Worm (Caenorhabditis elegans): ENCODE measurements around the gene ins-6.

Gene ins-6

DNA sequence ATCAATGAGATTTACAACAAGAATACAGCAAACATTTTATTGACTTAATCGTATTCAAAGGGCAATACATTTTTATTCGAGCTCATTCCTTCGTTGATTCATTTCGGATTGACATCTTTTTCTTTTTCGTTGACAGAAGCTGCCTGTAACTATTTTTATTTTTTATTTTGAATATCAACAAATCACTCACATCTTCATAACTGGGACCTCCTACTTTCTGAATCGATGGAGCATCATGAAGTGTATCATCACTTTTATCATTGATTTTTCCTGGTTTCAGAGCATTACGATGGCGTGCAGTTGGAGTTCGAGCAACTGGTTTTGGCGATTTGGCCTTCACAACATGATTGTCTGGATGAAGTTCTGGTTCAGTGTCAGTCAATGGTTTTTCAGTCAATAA is 32.2 kb upstream of the ins-6 start, which contains the start of gene B0034.1:
B0034.1 (plus strand) TSS at position 301 of the 400 bp plus-strand sequence.
- no peak for TF ChIP-seq pha-4 (tag; optimal IDR thresholded peaks at IDR 0.05)
- TF ChIP-seq flh-1 (GFP tag; optimal IDR thresholded peaks at IDR 0.05), result no peak
- no peak for TF ChIP-seq blmp-1 (tag; optimal IDR thresholded peaks at IDR 0.05)
- no peak for TF ChIP-seq nhr-76 (tag; optimal IDR thresholded peaks at IDR 0.05)
- no peak for TF ChIP-seq lin-32 (GFP tag; optimal IDR thresholded peaks at IDR 0.05)
- no peak for TF ChIP-seq hlh-1 (tag; optimal IDR thresholded peaks at IDR 0.05)
- no peak for TF ChIP-seq lin-13 (tag; optimal IDR thresholded peaks at IDR 0.05)
- TF ChIP-seq ceh-39 (tag; optimal IDR thresholded peaks at IDR 0.05), result no peak
- TF ChIP-seq nhr-12 (tag; optimal IDR thresholded peaks at IDR 0.05), result no peak
- TF ChIP-seq cnd-1 (tag; optimal IDR thresholded peaks at IDR 0.05), result no peak
- TF ChIP-seq bed-3 (GFP tag; optimal IDR thresholded peaks at IDR 0.05), result no peak
- no peak for TF ChIP-seq sem-2 (GFP tag; optimal IDR thresholded peaks at IDR 0.05)
- no peak for TF ChIP-seq ces-1 (GFP tag; optimal IDR thresholded peaks at IDR 0.05)

DNA sequence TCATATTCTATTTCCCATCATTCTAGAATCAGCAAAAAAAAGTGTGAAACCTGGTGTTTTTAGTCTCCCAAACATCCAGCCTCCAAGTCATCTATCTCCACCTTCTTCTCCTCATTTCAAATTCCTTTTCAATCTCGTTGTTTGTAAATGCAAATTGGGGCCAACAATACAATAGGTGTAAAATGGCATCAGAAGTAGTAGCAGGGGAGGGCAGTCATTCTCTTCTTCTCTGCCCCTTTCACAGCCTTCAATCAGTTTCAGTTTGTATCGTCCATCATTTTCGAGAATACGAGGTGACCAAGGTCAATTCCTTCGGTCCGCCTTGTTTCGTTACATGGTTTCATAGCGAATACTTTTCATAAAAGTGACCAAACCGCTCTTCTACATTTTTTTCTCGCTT is 30.9 kb upstream of the ins-6 start, which contains the start of gene B0034.4:
B0034.4 (minus strand) TSS at position 229 of the 400 bp plus-strand sequence.
- TF ChIP-seq elt-3 (tag; optimal IDR thresholded peaks at IDR 0.05) (no peak), ces-1 (GFP tag; optimal IDR thresholded peaks at IDR 0.05) (no peak), nhr-28 (tag; optimal IDR thresholded peaks at IDR 0.05) (no peak)

DNA sequence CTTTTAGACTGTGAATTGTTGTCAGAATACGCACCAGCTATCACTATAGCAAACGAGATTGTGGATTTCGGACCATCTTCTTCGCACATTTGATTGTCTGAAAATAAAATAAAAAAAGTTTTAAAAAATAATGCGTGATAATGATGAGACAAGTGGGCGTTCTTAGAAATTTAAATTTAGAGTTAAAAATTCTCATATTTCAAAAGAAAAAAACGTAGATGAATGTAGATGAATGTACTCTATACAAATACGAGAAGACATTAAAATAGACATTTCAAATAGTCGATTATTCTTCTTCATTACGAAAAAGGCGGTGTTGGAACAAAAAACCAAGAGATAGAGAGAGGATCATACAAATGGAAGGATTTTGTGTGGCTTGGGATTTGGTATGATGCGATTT is 25.4 kb upstream of the ins-6 start, which contains the start of gene B0034.5:
B0034.5 (minus strand) TSS at position 101 of the 400 bp plus-strand sequence.
- TF ChIP-seq nhr-76 (tag; optimal IDR thresholded peaks at IDR 0.05) (no peak), blmp-1 (tag; optimal IDR thresholded peaks at IDR 0.05) (no peak), mab-5 (tag; optimal IDR thresholded peaks at IDR 0.05) (no peak), nhr-2 (tag; optimal IDR thresholded peaks at IDR 0.05) (no peak), bed-3 (GFP tag; optimal IDR thresholded peaks at IDR 0.05) (no peak), unc-62 (GFP tag; optimal IDR thresholded peaks at IDR 0.05) (no peak), nhr-237 (tag; optimal IDR thresholded peaks at IDR 0.05) (no peak), M03D4.4 (tag; optimal IDR thresholded peaks at IDR 0.05) (no peak), pha-4 (tag; optimal IDR thresholded peaks at IDR 0.05) (no peak), zip-8 (tag; optimal IDR thresholded peaks at IDR 0.05) (no peak), ceh-83 (GFP tag; optimal IDR thresholded peaks at IDR 0.05) (no peak), flh-1 (GFP tag; optimal IDR thresholded peaks at IDR 0.05) (no peak)

DNA sequence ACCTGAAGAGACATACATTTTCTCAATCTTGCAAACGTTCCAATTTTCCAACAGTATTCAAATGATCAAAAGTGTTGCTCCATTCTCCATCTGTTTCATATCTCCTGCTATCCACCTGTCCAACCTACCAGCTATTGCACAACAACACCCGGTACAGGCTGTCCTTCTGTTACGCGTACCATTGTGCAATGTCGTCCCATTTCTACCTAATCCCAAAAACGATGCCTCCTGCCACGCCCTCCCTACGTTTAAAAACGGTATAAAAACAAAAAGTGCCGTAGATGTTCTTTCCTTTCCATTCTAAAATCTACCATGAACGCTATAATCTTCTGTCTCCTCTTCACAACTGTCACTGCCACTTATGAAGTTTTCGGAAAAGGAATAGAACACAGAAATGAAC is 12.0 kb upstream of the ins-6 start, which contains the start of gene ins-2:
ins-2 (plus strand) TSS at position 301 of the 400 bp plus-strand sequence.
- peak; percentile 51 for TF ChIP-seq zip-8 (tag; optimal IDR thresholded peaks at IDR 0.05)
- no peak for TF ChIP-seq ztf-11 (tag; optimal IDR thresholded peaks at IDR 0.05)
- TF ChIP-seq lin-32 (GFP tag; optimal IDR thresholded peaks at IDR 0.05), result peak; percentile 46

DNA sequence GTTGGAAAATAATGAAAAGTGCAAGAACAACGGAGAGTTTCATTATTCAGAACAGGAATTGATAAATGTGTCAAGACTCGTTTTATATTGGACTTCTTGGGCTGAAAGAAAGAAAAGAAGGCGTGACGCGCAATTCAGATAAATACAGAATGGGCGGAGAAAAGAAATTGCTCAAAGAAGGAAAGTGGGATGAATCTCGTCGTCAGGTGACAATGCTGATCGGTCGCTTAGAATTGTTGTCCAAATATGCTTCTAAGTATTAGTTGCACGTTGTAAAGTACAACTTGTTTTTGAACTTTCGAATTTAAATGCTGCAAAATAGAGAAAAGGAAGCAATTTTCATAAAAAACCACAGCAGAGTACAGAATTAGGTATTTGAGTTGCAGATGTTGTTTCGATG is 9.6 kb upstream of the ins-6 start, which contains the start of gene ins-3:
ins-3 (minus strand) TSS at position 101 of the 400 bp plus-strand sequence.
- TF ChIP-seq drap-1 (GFP tag; optimal IDR thresholded peaks at IDR 0.05), result no peak
- no peak for TF ChIP-seq nhr-76 (tag; optimal IDR thresholded peaks at IDR 0.05)
- no peak for TF ChIP-seq nhr-12 (tag; optimal IDR thresholded peaks at IDR 0.05)
- TF ChIP-seq flh-1 (GFP tag; optimal IDR thresholded peaks at IDR 0.05), result no peak
- no peak for TF ChIP-seq ces-1 (GFP tag; optimal IDR thresholded peaks at IDR 0.05)
- TF ChIP-seq ceh-43 (GFP tag; optimal IDR thresholded peaks at IDR 0.05), result no peak
- TF ChIP-seq nhr-2 (tag; optimal IDR thresholded peaks at IDR 0.05), result no peak
- TF ChIP-seq ztf-11 (tag; optimal IDR thresholded peaks at IDR 0.05), result no peak
- TF ChIP-seq sptf-1 (tag; optimal IDR thresholded peaks at IDR 0.05), result no peak
- no peak for TF ChIP-seq blmp-1 (tag; optimal IDR thresholded peaks at IDR 0.05)
- TF ChIP-seq lsy-2 (tag; optimal IDR thresholded peaks at IDR 0.05), result no peak
- no peak for TF ChIP-seq lin-32 (GFP tag; optimal IDR thresholded peaks at IDR 0.05)

DNA sequence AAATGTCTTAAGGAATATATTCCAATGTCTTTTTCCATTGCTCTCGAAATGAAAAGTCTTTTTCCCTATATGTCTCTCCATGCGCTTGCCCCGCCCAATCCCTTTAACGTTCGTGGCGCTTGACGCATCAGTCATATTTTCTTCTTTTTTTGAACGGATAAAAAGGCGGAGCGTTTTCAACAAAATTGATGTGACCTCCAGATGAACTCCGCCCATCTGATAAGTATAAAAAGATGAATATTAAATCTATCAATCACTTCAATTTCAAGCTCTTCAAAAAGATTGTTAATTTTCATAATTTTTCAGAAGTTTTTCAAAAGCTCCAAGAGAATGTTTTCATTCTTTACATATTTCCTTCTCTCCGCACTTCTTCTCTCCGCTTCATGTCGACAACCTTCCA is 4.2 kb upstream of the ins-6 start, which contains the start of gene ins-4:
ins-4 (plus strand) TSS at position 301 of the 400 bp plus-strand sequence.
- TF ChIP-seq lin-13 (tag; optimal IDR thresholded peaks at IDR 0.05) (no peak), sem-2 (GFP tag; optimal IDR thresholded peaks at IDR 0.05) (no peak), lin-32 (GFP tag; optimal IDR thresholded peaks at IDR 0.05) (no peak), ceh-39 (tag; optimal IDR thresholded peaks at IDR 0.05) (no peak), lsy-2 (tag; optimal IDR thresholded peaks at IDR 0.05) (no peak), ztf-11 (tag; optimal IDR thresholded peaks at IDR 0.05) (no peak), unc-120 (tag; optimal IDR thresholded peaks at IDR 0.05; ENCODE audit: poor library complexity, severe bottlenecking) (no peak), cnd-1 (tag; optimal IDR thresholded peaks at IDR 0.05) (no peak), unc-39 (tag; optimal IDR thresholded peaks at IDR 0.05) (no peak), blmp-1 (tag; optimal IDR thresholded peaks at IDR 0.05) (no peak), unc-62 (GFP tag; optimal IDR thresholded peaks at IDR 0.05) (no peak), flh-1 (GFP tag; optimal IDR thresholded peaks at IDR 0.05) (no peak), elt-1 (tag; optimal IDR thresholded peaks at IDR 0.05; ENCODE audit: borderline replicate concordance, insufficient read depth) (no peak), ceh-43 (GFP tag; optimal IDR thresholded peaks at IDR 0.05) (no peak), pha-4 (tag; optimal IDR thresholded peaks at IDR 0.05) (no peak), M03D4.4 (tag; optimal IDR thresholded peaks at IDR 0.05) (no peak)
